Fruit fly (Drosophila melanogaster) whole organism, adult: ENCODE data around the gene CG31266.

ENCODE experiments used
- CG33017 ChIP-seq: fragments of 200-800 bp; sonication (Bioruptor generic); optimal IDR thresholded peaks from 2 replicates; lab custom pipeline; 2018; ENCODE audit warnings: missing biosample characterization, mild to moderate bottlenecking, missing genetic modification characterization, moderate library complexity
- CG7101 ChIP-seq: fragments of 200-800 bp; sonication (Bioruptor generic); optimal IDR thresholded peaks from 2 replicates; lab custom pipeline; 2018; ENCODE audit warnings: missing biosample characterization, mild to moderate bottlenecking, missing genetic modification characterization, moderate library complexity
- Mnt ChIP-seq: fragments of 200-800 bp; sonication (Bioruptor generic); optimal IDR thresholded peaks from 2 replicates; lab custom pipeline; 2016; ENCODE audit warnings: missing biosample characterization, mild to moderate bottlenecking, missing genetic modification characterization
- cnc ChIP-seq, 2 experiments: fragments of >200 bp; optimal IDR thresholded peaks; 2 replicates each; lab custom pipeline; 2017
- kay ChIP-seq: fragments of 200-800 bp; sonication (Bioruptor generic); peaks from one replicate; lab custom pipeline; 2016; ENCODE audit warnings: missing biosample characterization, missing genetic modification characterization, borderline replicate concordance
- pad ChIP-seq: fragments of 200-800 bp; sonication (Bioruptor generic); optimal IDR thresholded peaks from 3 replicates; lab custom pipeline; 2017; ENCODE audit warnings: missing biosample characterization, missing genetic modification characterization, mild to moderate bottlenecking, moderate library complexity, missing genetic modification reagents

DNA sequence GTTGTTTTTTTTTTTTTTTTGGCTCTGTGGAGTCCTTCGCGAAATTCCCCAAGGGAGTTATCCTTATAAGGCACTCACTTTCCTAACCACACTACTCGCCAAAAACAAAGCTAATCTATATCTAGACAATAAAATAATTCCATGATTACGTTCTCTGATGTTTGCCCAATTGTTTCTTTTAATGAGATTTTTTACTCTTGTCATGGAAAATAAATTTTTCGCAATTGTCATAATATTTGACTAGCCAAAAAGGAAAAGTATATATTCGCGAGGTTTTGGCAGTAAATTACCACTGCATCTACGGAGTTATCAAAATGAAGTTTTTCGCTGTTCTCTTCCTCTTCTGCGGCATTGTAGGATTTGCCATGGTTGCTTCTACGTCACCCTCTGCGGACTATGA is 12.3 kb upstream of the CG31266 start, which contains the start of gene CG34278:
- TF ChIP-seq CG7101 (tag; lab: Kevin White, UChicago) (no peak), kay (GFP tag; lab: Kevin White, UChicago) (no peak), cnc (optimal IDR thresholded peaks at IDR 0.05; lab: Kevin White, UChicago) (no peak), Mnt (GFP tag; lab: Kevin White, UChicago) (no peak), pad (GFP tag; lab: Kevin White, UChicago) (no peak), CG33017 (no peak)
